Fruit fly (Drosophila melanogaster): Measurements from ENCODE around the gene Ptpmeg.

The Ptpmeg gene

DNA sequence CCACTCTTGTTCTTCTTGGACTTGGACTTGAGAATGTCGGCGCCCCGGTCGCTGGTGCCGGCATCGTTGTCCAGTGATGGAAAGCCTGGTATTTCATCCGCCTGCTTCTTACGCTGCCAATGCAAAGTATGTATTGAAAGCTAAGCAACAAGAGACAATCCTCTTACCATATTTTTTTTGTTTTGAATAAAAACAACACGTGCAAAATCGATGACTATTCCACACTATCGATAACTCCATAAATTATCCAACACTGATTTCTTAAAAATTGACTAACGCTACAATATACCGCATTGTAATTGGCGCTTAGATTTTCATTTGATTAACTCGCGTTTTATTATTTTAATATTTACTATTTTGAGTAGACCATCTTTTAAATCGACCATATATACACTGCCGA lies 3.4 kb upstream of the Ptpmeg start, which contains the start of gene CG32344 (continued):
- TF ChIP-seq zen2 (GFP tag; IDR thresholded peaks at IDR 0.05; ENCODE audit: partially characterized antibody) (peak; percentile 65; the same call in 2 of the 3 replicates), CG15601 (tag; optimal IDR thresholded peaks at IDR 0.05) (no peak), Dref (GFP tag; IDR thresholded peaks at IDR 0.05) (peak; percentile 84), Adf1 (GFP tag; IDR thresholded peaks at IDR 0.05) (no peak), gsb (GFP tag; IDR thresholded peaks at IDR 0.05) (no peak), CG11085 (GFP tag; IDR thresholded peaks at IDR 0.05) (no peak), sima (GFP tag; optimal IDR thresholded peaks at IDR 0.05) (no peak), CG15696 (tag; optimal IDR thresholded peaks at IDR 0.05) (no peak), CG12659 (GFP tag; optimal IDR thresholded peaks at IDR 0.05) (peak; percentile 16), CG12942 (GFP tag; optimal IDR thresholded peaks at IDR 0.05) (no peak), CoRest (tag; optimal IDR thresholded peaks at IDR 0.05) (peak; percentile 28), CG14965 (GFP tag; optimal IDR thresholded peaks at IDR 0.05; ENCODE audit: borderline replicate concordance) (no peak), HLH54F (GFP tag; optimal IDR thresholded peaks at IDR 0.05) (no peak), CG8359 (GFP tag; optimal IDR thresholded peaks at IDR 0.05; ENCODE audit: borderline replicate concordance) (no peak), CG9797 (GFP tag; optimal IDR thresholded peaks at IDR 0.05) (peak; percentile 41), cwo (GFP tag; optimal IDR thresholded peaks at IDR 0.05) (peak; percentile 78), Hr51 (GFP tag; optimal IDR thresholded peaks at IDR 0.05) (no peak), CG14667 (GFP tag; IDR thresholded peaks at IDR 0.05) (no peak), ase (GFP tag; IDR thresholded peaks at IDR 0.05) (no peak), nom (GFP tag; optimal IDR thresholded peaks at IDR 0.05) (no peak), Fer3 (tag; optimal IDR thresholded peaks at IDR 0.05) (no peak), bowl (GFP tag; IDR thresholded peaks at IDR 0.05) (no peak), esg (GFP tag; conservative IDR thresholded peaks at IDR 0.05) (no peak), NfI (GFP tag; optimal IDR thresholded peaks at IDR 0.05) (no peak), CG16863 (GFP tag; optimal IDR thresholded peaks at IDR 0.05) (no peak), jigr1 (GFP tag; IDR thresholded peaks at IDR 0.05) (no peak), CG10431 (GFP tag; optimal IDR thresholded peaks at IDR 0.05) (no peak), rib (GFP tag; IDR thresholded peaks at IDR 0.05) (no peak), CG9609 (GFP tag; optimal IDR thresholded peaks at IDR 0.05) (no peak), Myb (GFP tag; optimal IDR thresholded peaks at IDR 0.05) (peak; percentile 54), sna (GFP tag; IDR thresholded peaks at IDR 0.05; ENCODE audit: partially characterized antibody) (peak; percentile 72), sisA (GFP tag; IDR thresholded peaks at IDR 0.05) (no peak), CG31224 (GFP tag; IDR thresholded peaks at IDR 0.05) (no peak), D19B (GFP tag; optimal IDR thresholded peaks at IDR 0.05) (no peak), fd96Cb (tag; optimal IDR thresholded peaks at IDR 0.05) (no peak), dm (GFP tag; optimal IDR thresholded peaks at IDR 0.05) (peak; percentile 97), Mad (GFP tag; optimal IDR thresholded peaks at IDR 0.05) (no peak), CG6689 (GFP tag; IDR thresholded peaks at IDR 0.05) (no peak), Blimp-1 (GFP tag; optimal IDR thresholded peaks at IDR 0.05) (no peak), vnd (GFP tag; IDR thresholded peaks at IDR 0.05; ENCODE audit: partially characterized antibody) (peak; percentile 34; the same call in 1 of the 3 replicates), corto (GFP tag; optimal IDR thresholded peaks at IDR 0.05) (no peak), E2f1 (GFP tag; IDR thresholded peaks at IDR 0.05) (no peak), ap (GFP tag; IDR thresholded peaks at IDR 0.05) (no peak), CHES-1-like (GFP tag; optimal IDR thresholded peaks at IDR 0.05) (no peak), Six4 (GFP tag; optimal IDR thresholded peaks at IDR 0.05) (no peak), CG11560 (tag; IDR thresholded peaks at IDR 0.05) (no peak), CG13624 (GFP tag; optimal IDR thresholded peaks at IDR 0.05) (no peak), CG42726 (GFP tag; IDR thresholded peaks at IDR 0.05; ENCODE audit: partially characterized antibody) (peak; percentile 36; the same call in 1 of the 2 replicates), gcm2 (GFP tag; optimal IDR thresholded peaks at IDR 0.05) (no peak), HLH4C (GFP tag; IDR thresholded peaks at IDR 0.05; ENCODE audit: partially characterized antibody) (peak; percentile 67), CG6175 (GFP tag; IDR thresholded peaks at IDR 0.05) (no peak)

Measured in whole organism, embryonic.